Worm (Caenorhabditis elegans) whole organism, mixed stage, embryonic: ENCODE measurements around the gene irld-60.

Experiments
- M03D4.4 ChIP-seq: sonication (generic microtip); optimal IDR thresholded peaks from 2 replicates; lab custom pipeline; 2017; ENCODE audit warnings: mild to moderate bottlenecking, missing genetic modification characterization, missing compliant biosample characterization
- bed-3 ChIP-seq: fragments of 200-800 bp; sonication (Bioruptor generic); optimal IDR thresholded peaks from 3 replicates; lab custom pipeline; 2018; ENCODE audit warnings: mild to moderate bottlenecking, missing genetic modification characterization, moderate library complexity, missing compliant biosample characterization
- blmp-1 ChIP-seq: fragments of 150-350 bp; optimal IDR thresholded peaks from 2 replicates; lab custom pipeline; 2014; ENCODE audit warnings: missing biosample characterization, missing genetic modification characterization
- ceh-39 ChIP-seq: fragments of 150-350 bp; optimal IDR thresholded peaks from 2 replicates; lab custom pipeline; 2014; ENCODE audit warnings: missing biosample characterization, missing genetic modification characterization
- ceh-43 ChIP-seq: fragments of 200-800 bp; sonication (Bioruptor generic); optimal IDR thresholded peaks from 2 replicates; lab custom pipeline; 2018; ENCODE audit warnings: mild to moderate bottlenecking, missing genetic modification characterization, moderate library complexity, missing compliant biosample characterization
- ceh-83 ChIP-seq: fragments of 200-800 bp; sonication (Bioruptor generic); optimal IDR thresholded peaks from 2 replicates; lab custom pipeline; 2018; ENCODE audit warnings: mild to moderate bottlenecking, missing genetic modification characterization, missing compliant biosample characterization
- ces-1 ChIP-seq: fragments of 150-350 bp; optimal IDR thresholded peaks from 2 replicates; lab custom pipeline; 2014; ENCODE audit warnings: missing biosample characterization, missing genetic modification reagents, missing genetic modification characterization
- cnd-1 ChIP-seq: fragments of 200-800 bp; sonication (Bioruptor generic); optimal IDR thresholded peaks from 2 replicates; lab custom pipeline; 2018; ENCODE audit warnings: mild to moderate bottlenecking, missing genetic modification characterization, missing compliant biosample characterization
- drap-1 ChIP-seq: fragments of 200-800 bp; sonication (Bioruptor generic); optimal IDR thresholded peaks from 3 replicates; lab custom pipeline; 2018; ENCODE audit warnings: mild to moderate bottlenecking, missing genetic modification characterization, missing compliant biosample characterization
- elt-3 ChIP-seq: fragments of 150-350 bp; optimal IDR thresholded peaks from 2 replicates; lab custom pipeline; 2014; ENCODE audit warnings: missing biosample characterization, missing genetic modification characterization
- flh-1 ChIP-seq: fragments of 200-800 bp; sonication (Bioruptor generic); optimal IDR thresholded peaks from 2 replicates; lab custom pipeline; 2018; ENCODE audit warnings: mild to moderate bottlenecking, missing genetic modification characterization, moderate library complexity, missing compliant biosample characterization
- ham-2 ChIP-seq: fragments of 200-800 bp; sonication (Bioruptor generic); optimal IDR thresholded peaks from 2 replicates; lab custom pipeline; 2018; ENCODE audit warnings: mild to moderate bottlenecking, missing genetic modification characterization, missing compliant biosample characterization
- hlh-1 ChIP-seq: fragments of 150-350 bp; optimal IDR thresholded peaks from 2 replicates; lab custom pipeline; 2014; ENCODE audit warnings: missing biosample characterization, missing genetic modification reagents, missing genetic modification characterization
- lin-13 ChIP-seq: fragments of 150-350 bp; optimal IDR thresholded peaks from 2 replicates; lab custom pipeline; 2014; ENCODE audit warnings: missing biosample characterization, missing genetic modification characterization
- lsy-2 ChIP-seq: fragments of 150-350 bp; optimal IDR thresholded peaks from 2 replicates; lab custom pipeline; 2014; ENCODE audit warnings: missing biosample characterization, missing genetic modification characterization
- mab-5 ChIP-seq: fragments of 150-350 bp; optimal IDR thresholded peaks from 2 replicates; lab custom pipeline; 2014; ENCODE audit warnings: missing biosample characterization, missing genetic modification characterization
- mep-1 ChIP-seq: fragments of 150-350 bp; optimal IDR thresholded peaks from 2 replicates; lab custom pipeline; 2017; ENCODE audit warnings: missing biosample characterization, missing genetic modification reagents, missing genetic modification characterization, inconsistent platforms
- mls-2 ChIP-seq: sonication (generic microtip); optimal IDR thresholded peaks from 2 replicates; lab custom pipeline; 2016; ENCODE audit warnings: mild to moderate bottlenecking, missing genetic modification characterization, moderate library complexity, missing compliant biosample characterization
- nhr-12 ChIP-seq: fragments of 150-350 bp; optimal IDR thresholded peaks from 2 replicates; lab custom pipeline; 2014; ENCODE audit warnings: missing biosample characterization, missing genetic modification characterization
- nhr-2 ChIP-seq: fragments of 150-350 bp; optimal IDR thresholded peaks from 2 replicates; lab custom pipeline; 2014; ENCODE audit warnings: missing biosample characterization, missing genetic modification characterization
- nhr-237 ChIP-seq: fragments of 150-350 bp; optimal IDR thresholded peaks from 2 replicates; lab custom pipeline; 2014; ENCODE audit warnings: missing biosample characterization, missing genetic modification characterization
- nhr-28 ChIP-seq: fragments of 150-350 bp; optimal IDR thresholded peaks from 2 replicates; lab custom pipeline; 2014; ENCODE audit warnings: missing biosample characterization, missing genetic modification characterization
- nhr-76 ChIP-seq: sonication (generic microtip); optimal IDR thresholded peaks from 2 replicates; lab custom pipeline; 2017; ENCODE audit warnings: missing biosample characterization, missing genetic modification characterization
- pha-4 ChIP-seq: fragments of 150-350 bp; optimal IDR thresholded peaks from 2 replicates; lab custom pipeline; 2018; ENCODE audit warnings: missing biosample characterization, missing genetic modification reagents, missing genetic modification characterization
- sem-2 ChIP-seq: fragments of 200-800 bp; sonication (Bioruptor generic); optimal IDR thresholded peaks from 2 replicates; lab custom pipeline; 2018; ENCODE audit warnings: mild to moderate bottlenecking, missing genetic modification characterization, missing compliant biosample characterization
- snpc-4 ChIP-seq: fragments of 150-350 bp; optimal IDR thresholded peaks from 2 replicates; lab custom pipeline; 2014; ENCODE audit warnings: missing biosample characterization, missing genetic modification characterization
- tbx-8 ChIP-seq: fragments of 200-800 bp; sonication (Bioruptor generic); optimal IDR thresholded peaks from 2 replicates; lab custom pipeline; 2018; ENCODE audit warnings: mild to moderate bottlenecking, missing genetic modification characterization, moderate library complexity, missing compliant biosample characterization
- unc-120 ChIP-seq: sonication (generic microtip); optimal IDR thresholded peaks from 2 replicates; lab custom pipeline; 2017; ENCODE audit warnings: missing genetic modification characterization, missing compliant biosample characterization; ENCODE audit not compliant: poor library complexity, severe bottlenecking
- unc-39 ChIP-seq: fragments of 150-350 bp; optimal IDR thresholded peaks from 2 replicates; lab custom pipeline; 2014; ENCODE audit warnings: missing biosample characterization, missing genetic modification characterization
- unc-62 ChIP-seq: fragments of 150-350 bp; optimal IDR thresholded peaks from 2 replicates; lab custom pipeline; 2014; ENCODE audit warnings: missing biosample characterization, missing genetic modification reagents, missing genetic modification characterization
- zip-8 ChIP-seq: fragments of 150-350 bp; optimal IDR thresholded peaks from 2 replicates; lab custom pipeline; 2014; ENCODE audit warnings: missing biosample characterization, missing genetic modification characterization
- ztf-11 ChIP-seq: fragments of 150-350 bp; optimal IDR thresholded peaks from 2 replicates; lab custom pipeline; 2014; ENCODE audit warnings: missing biosample characterization, missing genetic modification characterization

irld-60 gene

DNA sequence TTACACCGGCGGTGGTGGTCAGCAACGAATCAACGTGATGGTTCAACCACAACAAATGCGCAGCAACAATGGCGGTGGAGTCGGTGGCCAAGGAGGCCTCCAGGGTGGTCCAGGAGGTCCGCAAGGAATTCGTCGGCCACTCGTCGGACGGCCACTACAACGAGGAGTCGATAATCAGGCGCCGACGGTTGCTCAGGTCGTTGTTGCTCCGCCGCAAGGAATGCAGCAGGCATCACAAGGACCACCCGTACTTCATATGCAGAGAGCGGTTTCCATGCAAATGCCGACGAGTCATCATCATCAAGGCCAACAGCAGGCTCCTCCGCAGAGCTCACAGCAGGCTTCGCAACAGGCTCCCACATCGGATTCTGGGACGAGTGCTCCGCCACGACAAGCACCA, 7.2 kb downstream of the irld-60 start:
- no peak for TF ChIP-seq cnd-1
- no peak for TF ChIP-seq nhr-237
- TF ChIP-seq pha-4 (tag; lab: Kevin White, UChicago) = no peak
- no peak for TF ChIP-seq ces-1 (GFP tag; lab: Kevin White, UChicago)
- TF ChIP-seq, all 35 proteins: peak for 0

DNA sequence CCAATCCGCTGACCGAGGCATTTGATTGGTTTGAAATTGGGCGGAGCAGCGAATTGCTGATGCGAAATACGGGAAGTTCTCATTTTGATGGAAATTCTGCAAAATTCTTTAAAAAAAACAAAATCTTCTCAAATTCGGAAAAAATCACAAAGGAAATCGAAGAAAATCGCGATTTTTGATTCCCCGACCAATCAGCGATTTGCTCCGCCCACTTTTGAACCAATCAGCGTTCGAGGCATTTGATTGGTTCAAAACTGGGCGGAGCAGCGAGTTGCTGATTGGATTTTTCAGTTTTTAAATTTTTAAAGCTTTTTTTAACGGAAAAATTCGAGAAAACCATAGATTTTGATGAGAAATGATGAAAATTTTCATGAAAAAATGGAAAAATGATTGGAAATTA, 10.4 kb downstream of the irld-60 start:
- TF ChIP-seq nhr-76 (tag; lab: Kevin White, UChicago) (no peak), unc-39 (tag; lab: Kevin White, UChicago) (no peak), ztf-11 (tag; lab: Kevin White, UChicago) (no peak), nhr-28 (tag; lab: Kevin White, UChicago) (no peak), ceh-43 (GFP tag; lab: Kevin White, UChicago) (no peak), mab-5 (no peak), ceh-39 (tag; lab: Kevin White, UChicago) (no peak), lin-13 (no peak), nhr-12 (no peak), M03D4.4 (tag; lab: Kevin White, UChicago) (no peak), lsy-2 (tag; lab: Kevin White, UChicago) (no peak), cnd-1 (no peak), ceh-83 (GFP tag; lab: Kevin White, UChicago) (no peak), unc-120 (tag; lab: Kevin White, UChicago) (no peak)

DNA sequence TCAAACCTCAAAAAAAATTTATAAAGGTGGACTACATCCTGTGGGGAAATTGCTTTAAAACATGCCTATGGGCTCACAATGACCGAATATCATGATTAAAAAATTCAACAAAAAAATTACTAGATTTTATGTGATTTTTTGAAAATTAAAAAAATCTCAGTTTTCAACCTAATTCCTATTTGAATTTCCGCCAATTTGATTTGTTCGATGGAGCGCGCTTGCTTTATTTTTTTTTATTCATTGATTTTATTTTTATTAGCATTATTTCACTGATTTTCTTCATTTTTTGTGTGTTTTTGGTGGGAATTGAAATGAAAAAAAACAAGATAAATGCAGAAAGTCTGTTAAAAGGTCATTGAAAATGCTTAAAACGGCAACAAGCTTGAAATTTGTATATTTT, 11.8 kb downstream of the irld-60 start:
- TF ChIP-seq drap-1 (GFP tag; lab: Kevin White, UChicago) (no peak), zip-8 (no peak), nhr-12 (no peak), mls-2 (tag; lab: Kevin White, UChicago) (no peak), pha-4 (tag; lab: Kevin White, UChicago) (no peak), elt-3 (tag; lab: Kevin White, UChicago) (no peak), unc-39 (tag; lab: Kevin White, UChicago) (no peak), mep-1 (tag; lab: Kevin White, UChicago) (no peak), lin-13 (no peak), nhr-237 (no peak), mab-5 (no peak), snpc-4 (no peak), unc-120 (tag; lab: Kevin White, UChicago) (no peak), ces-1 (GFP tag; lab: Kevin White, UChicago) (no peak)

DNA sequence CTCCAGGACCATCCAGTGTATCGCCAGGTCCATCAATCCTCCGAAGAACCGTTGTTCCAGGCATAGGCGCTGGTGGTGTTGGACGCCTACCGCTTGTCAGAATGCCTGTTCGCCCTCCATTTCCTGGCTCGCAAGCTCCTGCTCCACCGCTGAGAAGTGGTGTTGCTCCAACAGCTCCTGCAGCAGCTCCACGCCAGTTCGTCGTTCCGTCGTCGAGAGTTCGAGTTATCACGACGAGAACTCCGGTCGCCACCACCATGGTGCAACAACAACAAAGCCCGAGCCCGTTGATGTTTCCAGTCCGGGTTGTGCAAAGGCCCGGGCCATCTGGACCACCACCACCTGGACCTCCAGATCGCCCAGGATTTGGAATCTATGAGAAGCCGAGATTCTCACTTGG, 22.6 kb downstream of the irld-60 start:
- no peak for TF ChIP-seq ceh-39 (tag; lab: Kevin White, UChicago)
- no peak for TF ChIP-seq ham-2 (GFP tag; lab: Kevin White, UChicago)
- TF ChIP-seq blmp-1 (tag; lab: Kevin White, UChicago) = no peak
- TF ChIP-seq flh-1 (GFP tag; lab: Kevin White, UChicago) = no peak
- no peak for TF ChIP-seq hlh-1 (tag; lab: Kevin White, UChicago)
- no peak for TF ChIP-seq ces-1 (GFP tag; lab: Kevin White, UChicago)
- TF ChIP-seq bed-3 (GFP tag; lab: Kevin White, UChicago) = no peak
- TF ChIP-seq nhr-28 (tag; lab: Kevin White, UChicago) = no peak
- no peak for TF ChIP-seq unc-62 (GFP tag; lab: Kevin White, UChicago)
- TF ChIP-seq mls-2 (tag; lab: Kevin White, UChicago) = no peak
- no peak for TF ChIP-seq ztf-11 (tag; lab: Kevin White, UChicago)
- no peak for TF ChIP-seq mep-1 (tag; lab: Kevin White, UChicago)
- no peak for TF ChIP-seq snpc-4
- TF ChIP-seq zip-8 = no peak
- TF ChIP-seq elt-3 (tag; lab: Kevin White, UChicago) = no peak

DNA sequence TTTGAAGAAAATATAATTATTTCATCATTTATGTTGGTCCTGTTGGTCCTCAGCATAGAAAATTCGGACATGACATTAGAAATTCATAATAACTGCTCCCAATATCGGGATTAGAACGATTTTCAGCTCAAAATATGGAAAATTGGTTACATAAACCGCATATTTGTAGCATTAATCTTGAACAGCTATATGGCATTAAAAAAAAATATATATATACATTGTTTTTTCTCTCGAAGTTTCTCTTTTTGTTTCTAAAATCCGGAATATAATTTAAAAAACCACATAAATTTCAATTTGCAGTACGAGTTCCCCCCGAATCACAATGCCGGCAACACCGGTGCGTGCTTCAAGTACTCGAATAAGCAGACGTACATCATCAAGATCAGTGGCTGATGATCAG, 36.5 kb downstream of the irld-60 start, which contains the start of gene ssl-1:
TSS of gene ssl-1 (plus strand) at position 301 of the 400 bp plus-strand sequence.
- no peak for TF ChIP-seq ceh-39 (tag; lab: Kevin White, UChicago)
- no peak for TF ChIP-seq blmp-1 (tag; lab: Kevin White, UChicago)
- TF ChIP-seq ces-1 (GFP tag; lab: Kevin White, UChicago) = no peak
- TF ChIP-seq bed-3 (GFP tag; lab: Kevin White, UChicago) = no peak
- TF ChIP-seq mab-5 = no peak
- no peak for TF ChIP-seq tbx-8
- TF ChIP-seq unc-62 (GFP tag; lab: Kevin White, UChicago) = no peak
- TF ChIP-seq nhr-237 = no peak
- no peak for TF ChIP-seq sem-2 (GFP tag; lab: Kevin White, UChicago)
- TF ChIP-seq nhr-2 (tag; lab: Kevin White, UChicago) = no peak
- no peak for TF ChIP-seq drap-1 (GFP tag; lab: Kevin White, UChicago)
